Worm (Caenorhabditis elegans) whole organism, L2 larva: Measurements from ENCODE around the gene F02A9.7.

ENCODE experiments used
- R02D3.7 ChIP-seq: fragments of 150-350 bp; optimal IDR thresholded peaks from 2 replicates; lab custom pipeline; 2014; ENCODE audit warnings: missing biosample characterization, missing genetic modification characterization
- ZK546.5 ChIP-seq: sonication (generic microtip); optimal IDR thresholded peaks from 2 replicates; lab custom pipeline; 2017; ENCODE audit warnings: missing biosample characterization, missing genetic modification characterization
- alr-1 ChIP-seq: fragments of 150-350 bp; optimal IDR thresholded peaks from 2 replicates; lab custom pipeline; 2014; ENCODE audit warnings: missing biosample characterization, missing genetic modification characterization
- aly-2 ChIP-seq: fragments of 150-350 bp; optimal IDR thresholded peaks from 2 replicates; lab custom pipeline; 2014; ENCODE audit warnings: missing biosample characterization, missing genetic modification characterization
- ama-1 ChIP-seq: fragments of 150-350 bp; optimal IDR thresholded peaks from 2 replicates; lab custom pipeline; 2018; ENCODE audit warnings: inconsistent platforms
- blmp-1 ChIP-seq: sonication (generic microtip); optimal IDR thresholded peaks from 2 replicates; lab custom pipeline; 2017; ENCODE audit warnings: missing genetic modification characterization, mild to moderate bottlenecking, missing compliant biosample characterization, antibody characterized with exemption, moderate library complexity; ENCODE audit not compliant: insufficient read depth
- ceh-16 ChIP-seq: fragments of 150-350 bp; optimal IDR thresholded peaks from 2 replicates; lab custom pipeline; 2014; ENCODE audit warnings: missing biosample characterization, missing genetic modification characterization
- ceh-82 ChIP-seq: fragments of 150-350 bp; optimal IDR thresholded peaks from 2 replicates; lab custom pipeline; 2014; ENCODE audit warnings: missing biosample characterization, missing genetic modification characterization
- crh-2 ChIP-seq: sonication (generic microtip); optimal IDR thresholded peaks from 2 replicates; lab custom pipeline; 2017; ENCODE audit warnings: missing biosample characterization, missing genetic modification characterization
- egl-27 ChIP-seq: sonication (generic microtip); optimal IDR thresholded peaks from 3 replicates; lab custom pipeline; 2017; ENCODE audit warnings: missing biosample characterization, missing genetic modification reagents, missing genetic modification characterization
- elt-1 ChIP-seq: fragments of 150-350 bp; optimal IDR thresholded peaks from 2 replicates; lab custom pipeline; 2014; ENCODE audit warnings: missing biosample characterization, missing genetic modification characterization
- elt-3 ChIP-seq: sonication (generic microtip); optimal IDR thresholded peaks from 2 replicates; lab custom pipeline; 2017; ENCODE audit warnings: missing biosample characterization, missing genetic modification characterization
- fos-1 ChIP-seq: fragments of 150-350 bp; optimal IDR thresholded peaks from 2 replicates; lab custom pipeline; 2014; ENCODE audit warnings: missing biosample characterization, missing genetic modification characterization
- gmeb-1 ChIP-seq: fragments of 150-350 bp; optimal IDR thresholded peaks from 2 replicates; lab custom pipeline; 2014; ENCODE audit warnings: missing biosample characterization, missing genetic modification characterization
- lin-11 ChIP-seq: fragments of 150-350 bp; sonication (generic microtip); optimal IDR thresholded peaks from 2 replicates; lab custom pipeline; 2014; ENCODE audit warnings: missing biosample characterization, missing genetic modification characterization, inconsistent platforms, mixed read lengths
- lin-13 ChIP-seq: fragments of 150-350 bp; optimal IDR thresholded peaks from 2 replicates; lab custom pipeline; 2014; ENCODE audit warnings: missing biosample characterization, missing genetic modification reagents, missing genetic modification characterization
- lsy-2 ChIP-seq, 2 experiments: fragments of 150-350 bp in 1 of 2; sonication (generic microtip) in 1 of 2; optimal IDR thresholded peaks; 2 replicates each; lab custom pipeline; 2014 to 2017; ENCODE audit warnings: missing biosample characterization in 2 of 2, missing genetic modification characterization in 2 of 2
- mbf-1 ChIP-seq: sonication (generic microtip); optimal IDR thresholded peaks from 2 replicates; lab custom pipeline; 2017; ENCODE audit warnings: missing biosample characterization, missing genetic modification characterization
- nhr-10 ChIP-seq: sonication (generic microtip); optimal IDR thresholded peaks from 2 replicates; lab custom pipeline; 2017; ENCODE audit warnings: missing biosample characterization, missing genetic modification characterization
- nhr-11 ChIP-seq: fragments of 150-350 bp; optimal IDR thresholded peaks from 2 replicates; lab custom pipeline; 2014; ENCODE audit warnings: missing biosample characterization, missing genetic modification characterization
- nhr-12 ChIP-seq: fragments of 150-350 bp; optimal IDR thresholded peaks from 2 replicates; lab custom pipeline; 2014; ENCODE audit warnings: missing biosample characterization, missing genetic modification characterization
- nhr-237 ChIP-seq: fragments of 150-350 bp; optimal IDR thresholded peaks from 2 replicates; lab custom pipeline; 2014; ENCODE audit warnings: missing biosample characterization, missing genetic modification characterization
- nhr-77 ChIP-seq: fragments of 150-350 bp; optimal IDR thresholded peaks from 2 replicates; lab custom pipeline; 2014; ENCODE audit warnings: missing biosample characterization, missing genetic modification characterization
- sem-4 ChIP-seq: fragments of 150-350 bp; optimal IDR thresholded peaks from 2 replicates; lab custom pipeline; 2014; ENCODE audit warnings: missing biosample characterization, missing genetic modification reagents, missing genetic modification characterization
- skn-1 ChIP-seq: sonication (generic microtip); optimal IDR thresholded peaks from 2 replicates; lab custom pipeline; 2017; ENCODE audit warnings: missing biosample characterization, missing genetic modification characterization
- sma-3 ChIP-seq: sonication (generic microtip); optimal IDR thresholded peaks from 2 replicates; lab custom pipeline; 2016; ENCODE audit warnings: missing genetic modification reagents, missing genetic modification characterization, missing compliant biosample characterization
- sma-9 ChIP-seq, 2 experiments: fragments of 150-350 bp in 1 of 2; sonication (generic microtip) in 1 of 2; optimal IDR thresholded peaks; 2 replicates each; lab custom pipeline; 2014 to 2016; ENCODE audit warnings: missing genetic modification characterization in 2 of 2, mild to moderate bottlenecking in 1 of 2, missing biosample characterization in 1 of 2, missing compliant biosample characterization in 1 of 2, missing genetic modification reagents in 1 of 2, moderate library complexity in 1 of 2
- unc-39 ChIP-seq: fragments of 150-350 bp; optimal IDR thresholded peaks from 2 replicates; lab custom pipeline; 2014; ENCODE audit warnings: missing biosample characterization, missing genetic modification characterization
- ztf-11 ChIP-seq: sonication (generic microtip); optimal IDR thresholded peaks from 2 replicates; lab custom pipeline; 2017; ENCODE audit warnings: missing biosample characterization, missing genetic modification characterization

The F02A9.7 gene

ce11 chrIII:9075539-9075938 is at the start of gene F02A9.7:
F02A9.7 (minus strand) TSS chrIII:9075639.
- TF ChIP-seq ztf-11 (tag; lab: Kevin White, UChicago) (no peak), nhr-10 (tag; lab: Kevin White, UChicago) (no peak), mbf-1 (tag; lab: Kevin White, UChicago) (no peak), sma-3 (GFP tag; lab: Kevin White, UChicago) (no peak), blmp-1 (tag; lab: Kevin White, UChicago) (no peak), sem-4 (tag; lab: Kevin White, UChicago) (no peak), ama-1 (lab: Kevin White, UChicago) (no peak), nhr-12 (tag; lab: Kevin White, UChicago) (no peak), alr-1 (tag; lab: Kevin White, UChicago) (no peak), ZK546.5 (tag; lab: Kevin White, UChicago) (no peak)
- TF ChIP-seq, all 48 proteins: peak for 0

DNA sequence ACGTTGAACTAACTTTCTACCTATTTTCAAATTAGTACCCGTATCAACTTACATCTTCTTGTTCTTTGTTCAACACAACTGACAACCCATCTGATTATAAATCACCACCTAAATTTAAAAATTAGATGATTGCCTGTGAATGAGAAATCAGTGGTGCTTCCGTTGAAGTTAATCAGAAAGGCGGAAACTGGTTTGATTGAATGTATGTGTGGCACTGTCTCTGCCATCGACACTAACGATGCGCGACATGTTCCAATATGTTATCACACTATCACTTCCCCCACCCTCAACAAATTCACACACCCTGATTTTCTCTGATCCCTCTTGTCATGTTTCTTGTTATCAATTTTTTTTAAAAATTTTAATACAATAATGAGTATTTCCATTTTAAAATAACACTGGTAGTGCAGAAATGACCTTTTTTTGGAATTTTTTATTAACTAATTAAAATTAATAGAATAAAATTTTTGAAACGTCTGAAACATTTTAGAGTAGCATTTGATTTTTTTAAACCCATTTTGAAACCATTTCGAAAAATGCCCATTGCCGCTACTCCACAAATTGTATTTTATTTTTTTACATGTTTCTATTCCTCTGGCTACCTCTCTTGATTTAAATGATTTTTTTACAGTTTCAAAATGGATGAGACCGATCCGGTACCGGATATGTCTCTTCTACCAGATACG is 43.6 kb upstream of the F02A9.7 start, which contains the start of gene ced-11:
ced-11 (plus strand) TSS at position 636 of the 686 bp plus-strand sequence.
- TF ChIP-seq aly-2: no peak
- peak; percentile 7 for TF ChIP-seq sma-3 (GFP tag; lab: Kevin White, UChicago)
- peak; percentile 1 for TF ChIP-seq sma-9 (GFP tag; optimal IDR thresholded peaks at IDR 0.05; lab: Kevin White, UChicago)
- TF ChIP-seq sma-9 (tag; optimal IDR thresholded peaks at IDR 0.05; lab: Kevin White, UChicago): no peak
- TF ChIP-seq, all 48 proteins: peak for 2

DNA sequence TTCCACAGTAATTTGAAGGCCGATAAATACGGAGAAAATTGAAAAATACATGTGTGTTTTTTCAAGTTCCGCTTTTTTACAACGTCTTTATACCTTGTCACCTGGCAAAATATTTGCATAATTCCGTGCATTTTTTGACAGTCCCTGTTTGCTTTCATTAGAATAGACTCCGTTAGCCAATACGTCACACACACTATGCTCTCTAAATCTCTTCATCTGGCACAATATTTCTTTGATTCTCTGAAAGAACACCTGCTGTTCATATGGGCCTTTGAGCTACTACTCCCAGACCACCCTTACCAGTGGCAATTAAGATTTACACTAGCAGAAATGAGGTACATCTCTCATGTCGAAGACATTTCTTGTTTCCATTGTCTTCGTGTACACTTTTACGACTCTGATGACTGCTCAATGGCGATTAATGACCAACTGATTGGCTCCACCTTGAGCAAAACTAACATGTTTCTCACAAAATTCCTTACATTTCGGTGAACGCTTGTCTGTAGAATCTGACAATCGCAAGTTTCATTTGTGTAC is 42.9 kb upstream of the F02A9.7 start, which contains the start of gene grl-11:
grl-11 (minus strand) TSS at position 51 of the 537 bp plus-strand sequence.
- TF ChIP-seq unc-39 (tag; lab: Kevin White, UChicago) (no peak), nhr-11 (tag; lab: Kevin White, UChicago) (no peak)

DNA sequence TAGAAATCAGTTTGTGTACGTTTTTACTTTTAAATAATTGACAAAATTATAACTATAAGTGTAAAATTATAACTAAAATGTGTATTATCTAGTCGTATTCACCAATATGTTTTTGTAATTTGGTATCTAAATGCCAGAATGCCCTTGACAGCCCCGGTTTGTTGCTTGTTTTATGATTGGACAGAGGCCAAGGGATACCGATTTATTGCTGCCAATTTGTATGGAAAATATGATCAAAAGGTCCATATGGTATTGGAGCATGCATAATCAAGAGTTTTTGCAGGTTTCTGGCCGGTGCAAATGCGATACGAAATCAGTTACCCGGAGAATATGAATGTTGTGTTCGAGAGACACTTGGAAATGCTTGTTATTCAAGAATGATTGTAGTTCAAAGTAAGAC is 40.3 kb upstream of the F02A9.7 start:
- no peak for TF ChIP-seq ztf-11 (tag; lab: Kevin White, UChicago)

ce11 chrIII:9114649-9115048 is 39.2 kb upstream of the F02A9.7 start, which contains the start of gene ZK512.1:
ZK512.1 (plus strand) TSS chrIII:9114949.
- TF ChIP-seq unc-39 (tag; lab: Kevin White, UChicago) (no peak), gmeb-1 (tag; lab: Kevin White, UChicago) (no peak), fos-1 (tag; lab: Kevin White, UChicago) (no peak), ztf-11 (tag; lab: Kevin White, UChicago) (no peak), mbf-1 (tag; lab: Kevin White, UChicago) (no peak), blmp-1 (tag; lab: Kevin White, UChicago) (no peak), nhr-77 (tag; lab: Kevin White, UChicago) (no peak), nhr-12 (tag; lab: Kevin White, UChicago) (no peak), crh-2 (no peak), lin-13 (GFP tag; lab: Kevin White, UChicago) (no peak), lin-11 (no peak), sma-3 (GFP tag; lab: Kevin White, UChicago) (no peak), nhr-237 (tag; lab: Kevin White, UChicago) (no peak), ceh-16 (tag; lab: Kevin White, UChicago) (no peak), nhr-11 (tag; lab: Kevin White, UChicago) (no peak), R02D3.7 (tag; lab: Kevin White, UChicago) (no peak), nhr-10 (tag; lab: Kevin White, UChicago) (no peak)

DNA sequence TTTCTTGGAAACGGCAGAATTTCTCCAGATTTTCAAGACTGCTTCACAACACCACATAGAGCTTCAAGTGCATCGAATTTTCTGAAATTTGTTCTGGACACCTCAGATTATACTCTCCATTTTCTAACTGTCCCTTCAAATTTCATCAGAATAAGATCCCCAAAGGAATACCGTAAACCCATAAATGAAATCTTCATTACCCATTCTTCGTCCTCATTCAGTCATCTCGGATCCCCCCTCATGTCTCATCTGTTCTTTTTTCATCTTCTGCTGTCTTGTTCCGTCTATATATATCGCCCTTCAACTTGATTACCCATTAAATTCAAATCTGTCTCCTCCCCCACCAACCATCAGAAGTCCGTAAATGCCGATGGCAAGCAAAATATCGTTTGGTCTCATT is 38.6 kb upstream of the F02A9.7 start:
- TF ChIP-seq nhr-12 (tag; lab: Kevin White, UChicago): no peak
- no peak for TF ChIP-seq elt-1
- TF ChIP-seq lin-11: no peak

- TF ChIP-seq unc-39 (tag; lab: Kevin White, UChicago) (no peak), skn-1 (tag; lab: Kevin White, UChicago) (no peak), sem-4 (tag; lab: Kevin White, UChicago) (no peak), elt-3 (tag; lab: Kevin White, UChicago) (no peak), lsy-2 (tag; optimal IDR thresholded peaks at IDR 0.05; lab: Kevin White, UChicago) (no peak), crh-2 (no peak), lin-13 (GFP tag; lab: Kevin White, UChicago) (no peak), ztf-11 (tag; lab: Kevin White, UChicago) (no peak), fos-1 (tag; lab: Kevin White, UChicago) (no peak), ceh-82 (tag; lab: Kevin White, UChicago) (no peak), aly-2 (no peak), egl-27 (tag; lab: Kevin White, UChicago) (no peak), mbf-1 (tag; lab: Kevin White, UChicago) (no peak), R02D3.7 (tag; lab: Kevin White, UChicago) (no peak)
These were observed 37.0 kb upstream of the F02A9.7 start for ce11 chrIII:9112479-9112878.
